Fruit fly (Drosophila melanogaster) whole organism, embryonic: ENCODE results near the gene sloth1.
A peak's percentile ranks its signal among the peaks of the same experiment; 100 is the strongest.

Experiments
- Ada2b ChIP-seq: fragments of 200-800 bp; sonication (Bioruptor generic); IDR thresholded peaks from 2 replicates; pipeline ENCODE4 v1.3.6; 2022; ENCODE audit warnings: missing biosample characterization, missing genetic modification characterization
- Atf-2 ChIP-seq: fragments of 200-800 bp; sonication (Bioruptor generic); optimal IDR thresholded peaks from 2 replicates; lab custom pipeline; 2016; ENCODE audit warnings: missing biosample characterization, missing genetic modification characterization
- Bgb ChIP-seq: fragments of 200-800 bp; sonication (Bioruptor generic); IDR thresholded peaks from 2 replicates; pipeline ENCODE4 v1.3.6; 2022; ENCODE audit warnings: missing biosample characterization, missing genetic modification characterization; ENCODE audit not compliant: partially characterized antibody
- BtbVII ChIP-seq: fragments of 200-800 bp; sonication (Bioruptor generic); optimal IDR thresholded peaks from 3 replicates; lab custom pipeline; 2017; ENCODE audit warnings: missing biosample characterization, mild to moderate bottlenecking, missing genetic modification characterization
- CG11247 ChIP-seq: fragments of 200-800 bp; sonication (Bioruptor generic); IDR thresholded peaks from 2 replicates; pipeline ENCODE4 v1.3.6; 2022; ENCODE audit warnings: missing biosample characterization, missing genetic modification characterization
- CG12942 ChIP-seq: fragments of 200-800 bp; sonication (Bioruptor generic); optimal IDR thresholded peaks from 3 replicates; lab custom pipeline; 2016; ENCODE audit warnings: missing biosample characterization, missing genetic modification characterization
- CG14860 ChIP-seq: fragments of 200-800 bp; sonication (Bioruptor generic); IDR thresholded peaks from 3 replicates; pipeline ENCODE4 v1.3.6; 2022; ENCODE audit warnings: missing biosample characterization, missing genetic modification characterization; ENCODE audit not compliant: partially characterized antibody
- CG14965 ChIP-seq: fragments of 200-800 bp; sonication (Bioruptor generic); optimal IDR thresholded peaks from 2 replicates; lab custom pipeline; 2016; ENCODE audit warnings: missing biosample characterization, missing genetic modification characterization, borderline replicate concordance
- CG15073 ChIP-seq: fragments of 200-800 bp; sonication (Bioruptor generic); optimal IDR thresholded peaks from 2 replicates; lab custom pipeline; 2016; ENCODE audit warnings: missing biosample characterization, missing genetic modification characterization
- CG15696 ChIP-seq: fragments of 200-800 bp; sonication (Bioruptor generic); optimal IDR thresholded peaks from 2 replicates; lab custom pipeline; 2019; ENCODE audit warnings: missing biosample characterization, mild to moderate bottlenecking, missing genetic modification characterization, moderate library complexity
- CG16779 ChIP-seq: fragments of 200-800 bp; sonication (Bioruptor generic); IDR thresholded peaks from 2 replicates; pipeline ENCODE4 v1.3.6; 2022; ENCODE audit warnings: missing biosample characterization, missing genetic modification characterization
- CG17829 ChIP-seq: fragments of 200-800 bp; optimal IDR thresholded peaks from 2 replicates; lab custom pipeline; 2019; ENCODE audit warnings: missing biosample characterization, mild to moderate bottlenecking, missing genetic modification characterization, moderate library complexity
- CG2712 ChIP-seq: fragments of 200-800 bp; optimal IDR thresholded peaks from 3 replicates; lab custom pipeline; 2019; ENCODE audit warnings: missing biosample characterization, mild to moderate bottlenecking, missing genetic modification characterization, moderate library complexity
- CG3838 ChIP-seq: fragments of 200-800 bp; sonication (Bioruptor generic); optimal IDR thresholded peaks from 3 replicates; lab custom pipeline; 2016; ENCODE audit warnings: missing biosample characterization, missing genetic modification characterization
- CG6175 ChIP-seq: fragments of 200-800 bp; sonication (Bioruptor generic); IDR thresholded peaks from 3 replicates; pipeline ENCODE4 v1.3.6; 2022; ENCODE audit warnings: missing biosample characterization, missing genetic modification characterization
- CG7839 ChIP-seq: fragments of 200-800 bp; sonication (Bioruptor generic); optimal IDR thresholded peaks from 3 replicates; lab custom pipeline; 2018; ENCODE audit warnings: missing biosample characterization, mild to moderate bottlenecking, missing genetic modification characterization, moderate library complexity
- CG8359 ChIP-seq: fragments of 200-800 bp; sonication (Bioruptor generic); optimal IDR thresholded peaks from 2 replicates; lab custom pipeline; 2017; ENCODE audit warnings: missing biosample characterization, mild to moderate bottlenecking, missing genetic modification characterization, borderline replicate concordance
- CG8765 ChIP-seq: fragments of 200-800 bp; sonication (Bioruptor generic); IDR thresholded peaks from 2 replicates; pipeline ENCODE4 v1.3.6; 2022; ENCODE audit warnings: missing biosample characterization, missing genetic modification characterization
- CG9437 ChIP-seq: fragments of 200-800 bp; sonication (Bioruptor generic); optimal IDR thresholded peaks from 2 replicates; lab custom pipeline; 2018; ENCODE audit warnings: missing biosample characterization, mild to moderate bottlenecking, missing genetic modification characterization
- CG9609 ChIP-seq: fragments of 200-800 bp; sonication (Bioruptor generic); optimal IDR thresholded peaks from 3 replicates; lab custom pipeline; 2016; ENCODE audit warnings: missing biosample characterization, missing genetic modification characterization
- Chrac-16 ChIP-seq: fragments of 200-800 bp; sonication (Bioruptor generic); optimal IDR thresholded peaks from 3 replicates; lab custom pipeline; 2016; ENCODE audit warnings: missing biosample characterization, missing genetic modification characterization
- D19A ChIP-seq: fragments of 200-800 bp; optimal IDR thresholded peaks from 3 replicates; lab custom pipeline; 2019; ENCODE audit warnings: missing biosample characterization, mild to moderate bottlenecking, missing genetic modification characterization, moderate library complexity
- Doc2 ChIP-seq: fragments of 200-800 bp; sonication (Bioruptor generic); IDR thresholded peaks from 2 replicates; pipeline ENCODE4 v1.3.6; 2022; ENCODE audit warnings: missing biosample characterization, missing genetic modification characterization
- E2f1 ChIP-seq: fragments of 200-800 bp; sonication (Bioruptor generic); IDR thresholded peaks from 2 replicates; pipeline ENCODE4 v1.3.6; 2022; ENCODE audit warnings: missing biosample characterization, missing genetic modification characterization
- E2f2 ChIP-seq: fragments of 200-800 bp; sonication (Bioruptor generic); IDR thresholded peaks from 2 replicates; pipeline ENCODE4 v1.3.6; 2022; ENCODE audit warnings: missing biosample characterization, missing genetic modification characterization
- Lhr ChIP-seq: fragments of 200-800 bp; sonication (Bioruptor generic); optimal IDR thresholded peaks from 3 replicates; lab custom pipeline; 2017; ENCODE audit warnings: mild to moderate bottlenecking, missing biosample characterization, missing genetic modification reagents, missing genetic modification characterization
- MBD-R2 ChIP-seq: fragments of 200-800 bp; sonication (Bioruptor generic); IDR thresholded peaks from 2 replicates; pipeline ENCODE4 v1.3.6; 2022; ENCODE audit warnings: missing biosample characterization, missing genetic modification characterization
- NFAT ChIP-seq: fragments of 200-800 bp; sonication (Bioruptor generic); IDR thresholded peaks from 2 replicates; pipeline ENCODE4 v1.3.6; 2022; ENCODE audit warnings: missing biosample characterization, missing genetic modification characterization
- PHDP ChIP-seq: fragments of 200-800 bp; sonication (Bioruptor generic); optimal IDR thresholded peaks from 3 replicates; lab custom pipeline; 2018; ENCODE audit warnings: missing biosample characterization, mild to moderate bottlenecking, missing genetic modification characterization, moderate library complexity
- Sox102F ChIP-seq: fragments of 200-800 bp; sonication (Bioruptor generic); optimal IDR thresholded peaks from 2 replicates; lab custom pipeline; 2018; ENCODE audit warnings: missing biosample characterization, mild to moderate bottlenecking, missing genetic modification characterization, moderate library complexity
- YL-1 ChIP-seq: fragments of 200-800 bp; sonication (Bioruptor generic); optimal IDR thresholded peaks from 3 replicates; lab custom pipeline; 2017; ENCODE audit warnings: missing biosample characterization, mild to moderate bottlenecking, missing genetic modification characterization
- cwo ChIP-seq: fragments of 200-800 bp; sonication (Bioruptor generic); optimal IDR thresholded peaks from 3 replicates; lab custom pipeline; 2017; ENCODE audit warnings: missing biosample characterization, missing genetic modification characterization, mild to moderate bottlenecking, moderate library complexity, missing genetic modification reagents
- dan ChIP-seq: fragments of 200-800 bp; sonication (Bioruptor generic); IDR thresholded peaks from 2 replicates; pipeline ENCODE4 v1.3.6; 2022; ENCODE audit warnings: missing biosample characterization, missing genetic modification characterization
- eve ChIP-seq, 2 experiments: fragments of >200 bp; optimal IDR thresholded peaks; 2 replicates each; lab custom pipeline; 2017; ENCODE audit warnings: missing biosample characterization in 2 of 2, missing genetic modification characterization in 2 of 2
- eyg ChIP-seq: fragments of 200-800 bp; sonication (Bioruptor generic); optimal IDR thresholded peaks from 3 replicates; lab custom pipeline; 2016; ENCODE audit warnings: missing biosample characterization, missing genetic modification characterization
- insv ChIP-seq, 2 experiments: fragments of 200-800 bp; sonication (Bioruptor generic); optimal IDR thresholded peaks; 3 replicates each; lab custom pipeline; 2016 to 2018; ENCODE audit warnings: missing biosample characterization in 2 of 2, missing genetic modification characterization in 2 of 2
- lbe ChIP-seq: fragments of 200-800 bp; sonication (Bioruptor generic); optimal IDR thresholded peaks from 2 replicates; lab custom pipeline; 2016; ENCODE audit warnings: missing biosample characterization, mild to moderate bottlenecking, missing genetic modification characterization
- odd ChIP-seq: fragments of 200-800 bp; sonication (Bioruptor generic); optimal IDR thresholded peaks from 2 replicates; lab custom pipeline; 2017; ENCODE audit warnings: missing biosample characterization, mild to moderate bottlenecking, missing genetic modification characterization
- org-1 ChIP-seq: fragments of 200-800 bp; sonication (Bioruptor generic); optimal IDR thresholded peaks from 2 replicates; lab custom pipeline; 2017; ENCODE audit warnings: missing biosample characterization, missing genetic modification characterization
- prd ChIP-seq, 3 experiments: fragments of >200 bp in 2 of 3; fragments of 200-800 bp in 1 of 3; sonication (Bioruptor generic) in 1 of 3; optimal IDR thresholded peaks in 2 of 3; IDR thresholded peaks in 1 of 3; 2 replicates in 2 of 3; 3 replicates in 1 of 3; pipeline versions ENCODE4 v1.3.6 to Lab custom; 2017 to 2022; ENCODE audit warnings: missing biosample characterization in 1 of 3, missing genetic modification characterization in 1 of 3
- repo ChIP-seq: fragments of 200-800 bp; sonication (Bioruptor generic); optimal IDR thresholded peaks from 2 replicates; lab custom pipeline; 2016; ENCODE audit warnings: missing biosample characterization, missing genetic modification characterization
- sob ChIP-seq: fragments of 200-800 bp; sonication (Bioruptor generic); IDR thresholded peaks from 2 replicates; pipeline ENCODE4 v1.3.6; 2022; ENCODE audit warnings: missing biosample characterization, missing genetic modification characterization
- ssp ChIP-seq: fragments of 200-800 bp; sonication (Bioruptor generic); IDR thresholded peaks from 2 replicates; pipeline ENCODE4 v1.3.6; 2022; ENCODE audit warnings: missing biosample characterization, missing genetic modification characterization
- stc ChIP-seq: fragments of 200-800 bp; sonication (Bioruptor generic); IDR thresholded peaks from 2 replicates; pipeline ENCODE4 v1.3.6; 2022; ENCODE audit warnings: missing biosample characterization, missing genetic modification characterization
- tgo ChIP-seq: fragments of 200-800 bp; sonication (Bioruptor generic); IDR thresholded peaks from 3 replicates; pipeline ENCODE4 v1.3.6; 2022; ENCODE audit warnings: missing biosample characterization, missing genetic modification characterization
- tin ChIP-seq: fragments of 200-800 bp; sonication (Bioruptor generic); optimal IDR thresholded peaks from 3 replicates; lab custom pipeline; 2016; ENCODE audit warnings: missing biosample characterization, missing genetic modification characterization
- tna ChIP-seq: fragments of 200-800 bp; sonication (Bioruptor generic); IDR thresholded peaks from 2 replicates; pipeline ENCODE4 v1.3.6; 2022; ENCODE audit warnings: missing biosample characterization, missing genetic modification characterization; ENCODE audit not compliant: partially characterized antibody
- vfl ChIP-seq: fragments of 200-800 bp; sonication (Bioruptor generic); optimal IDR thresholded peaks from 2 replicates; lab custom pipeline; 2016; ENCODE audit warnings: missing biosample characterization, missing genetic modification characterization
- wor ChIP-seq: fragments of 200-800 bp; sonication (Bioruptor generic); IDR thresholded peaks from 2 replicates; pipeline ENCODE4 v1.3.6; 2022; ENCODE audit warnings: missing biosample characterization, missing genetic modification characterization
- yki ChIP-seq: fragments of >200 bp; optimal IDR thresholded peaks from 3 replicates; lab custom pipeline; 2018
- zfh1 ChIP-seq: fragments of 200-800 bp; sonication (Bioruptor generic); IDR thresholded peaks from 3 replicates; pipeline ENCODE4 v1.3.6; 2022; ENCODE audit warnings: missing biosample characterization, missing genetic modification characterization

Gene sloth1

DNA sequence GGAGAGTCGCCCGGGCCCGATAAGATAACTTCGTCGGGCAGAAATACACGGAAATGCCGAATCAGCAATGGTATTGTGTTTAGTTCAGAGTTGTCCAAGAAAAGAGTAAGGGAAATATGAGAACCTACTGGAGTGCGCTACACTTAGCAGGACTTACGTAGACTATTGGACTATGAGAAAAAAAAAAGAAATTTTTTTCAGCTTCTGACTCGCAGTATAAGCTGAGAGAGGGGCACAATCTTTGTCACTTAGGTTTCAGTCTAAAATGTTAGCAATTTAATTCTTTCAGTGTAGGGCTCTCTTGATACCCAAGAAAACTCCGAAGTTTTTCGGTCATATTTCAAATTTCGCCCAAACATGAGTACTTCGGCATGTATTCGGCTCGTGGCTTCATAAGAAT is 17.4 kb upstream of the sloth1 start (continued):
- TF ChIP-seq wor (GFP tag; lab: Robert Waterston, UW) (peak; percentile 63), CG12942 (peak; percentile 33), BtbVII (peak; percentile 18), odd (peak; percentile 32), yki (lab: Kevin White, UChicago) (no peak), cwo (peak; percentile 49), CG11247 (GFP tag; lab: Robert Waterston, UW) (peak; percentile 59), Atf-2 (GFP tag; lab: Kevin White, UChicago) (peak; percentile 46), tgo (GFP tag; lab: Robert Waterston, UW) (peak; percentile 85), Lhr (GFP tag; lab: Kevin White, UChicago) (peak; percentile 0), CG9609 (GFP tag; lab: Kevin White, UChicago) (peak; percentile 38), CG17829 (tag; lab: Kevin White, UChicago) (no peak), CG7839 (tag; lab: Kevin White, UChicago) (peak; percentile 83), CG3838 (GFP tag; lab: Kevin White, UChicago) (peak; percentile 0), D19A (peak; percentile 25), CG6175 (peak; percentile 62; the same call in 2 of the 3 replicates), NFAT (GFP tag; lab: Robert Waterston, UW) (peak; percentile 71), CG8359 (GFP tag; lab: Kevin White, UChicago) (no peak), CG15696 (tag; lab: Kevin White, UChicago) (peak; percentile 20), CG15073 (GFP tag; lab: Kevin White, UChicago) (no peak), stc (GFP tag; lab: Robert Waterston, UW) (peak; percentile 79), MBD-R2 (GFP tag; lab: Robert Waterston, UW) (peak; percentile 57; the same call in 1 of the 2 replicates), dan (GFP tag; lab: Robert Waterston, UW) (0 out of 2 replicates have a peak, but pooled peaks have one; percentile 22), insv (GFP tag; optimal IDR thresholded peaks at IDR 0.05; lab: Kevin White, UChicago) (no peak), Bgb (GFP tag; lab: Robert Waterston, UW) (no peak), CG16779 (no peak), ssp (peak; percentile 53), E2f1 (GFP tag; lab: Robert Waterston, UW) (peak; percentile 85), tna (no peak), YL-1 (GFP tag; lab: Kevin White, UChicago) (peak; percentile 8), prd (optimal IDR thresholded peaks at IDR 0.05; lab: Kevin White, UChicago) (no peak), prd (GFP tag; IDR thresholded peaks at IDR 0.05; lab: Robert Waterston, UW) (peak; percentile 90), CG14965 (GFP tag; lab: Kevin White, UChicago) (no peak), eyg (GFP tag; lab: Kevin White, UChicago) (peak; percentile 47), Ada2b (GFP tag; lab: Robert Waterston, UW) (peak; percentile 67), lbe (GFP tag; lab: Kevin White, UChicago) (peak; percentile 76), Chrac-16 (GFP tag; lab: Kevin White, UChicago) (peak; percentile 45), sob (GFP tag; lab: Robert Waterston, UW) (peak; percentile 80), tin (peak; percentile 55), org-1 (GFP tag; lab: Kevin White, UChicago) (peak; percentile 57), PHDP (tag; lab: Kevin White, UChicago) (peak; percentile 75), zfh1 (GFP tag; lab: Robert Waterston, UW) (peak; percentile 85), Sox102F (GFP tag; lab: Kevin White, UChicago) (peak; percentile 76), Doc2 (peak; percentile 28; the same call in 1 of the 2 replicates), E2f2 (GFP tag; lab: Robert Waterston, UW) (peak; percentile 59; the same call in 1 of the 2 replicates), vfl (peak; percentile 16), CG9437 (GFP tag; lab: Kevin White, UChicago) (no peak), CG2712 (tag; lab: Kevin White, UChicago) (peak; percentile 55), CG14860 (GFP tag; lab: Robert Waterston, UW) (no peak), CG8765 (GFP tag; lab: Robert Waterston, UW) (no peak), eve (GFP tag; optimal IDR thresholded peaks at IDR 0.05; lab: Kevin White, UChicago) (peak in 1 of 2 experiments; percentile 64), repo (GFP tag; lab: Kevin White, UChicago) (peak; percentile 52)
